Worm (Caenorhabditis elegans) whole organism, young adult: ENCODE measurements around the gene rde-4.

Experiments used
- B0019.2 ChIP-seq: fragments of 200-800 bp; sonication (Bioruptor generic); conservative IDR thresholded peaks from 2 replicates; pipeline ENCODE4 v1.3.6; 2022; ENCODE audit warnings: missing genetic modification reagents, missing genetic modification characterization, missing compliant biosample characterization
- C06A6.2 ChIP-seq: fragments of 200-800 bp; sonication (Bioruptor generic); conservative IDR thresholded peaks from 2 replicates; pipeline ENCODE4 v1.3.6; 2022; ENCODE audit warnings: missing genetic modification characterization, missing compliant biosample characterization
- D2030.7 ChIP-seq: fragments of 200-800 bp; sonication (Bioruptor generic); IDR thresholded peaks from 2 replicates; pipeline ENCODE4 v1.3.6; 2022; ENCODE audit warnings: missing genetic modification reagents, missing genetic modification characterization, missing compliant biosample characterization
- F23B12.7 ChIP-seq: sonication (generic microtip); optimal IDR thresholded peaks from 2 replicates; lab custom pipeline; 2017; ENCODE audit warnings: missing genetic modification characterization, mild to moderate bottlenecking, missing compliant biosample characterization, antibody characterized with exemption, moderate library complexity; ENCODE audit not compliant: insufficient read depth
- F33H1.4 ChIP-seq: fragments of 200-800 bp; sonication (Bioruptor generic); IDR thresholded peaks from 2 replicates; pipeline ENCODE4 v1.3.6; 2022; ENCODE audit warnings: missing genetic modification reagents, missing genetic modification characterization, missing compliant biosample characterization
- F37B4.10 ChIP-seq: fragments of 200-800 bp; sonication (Bioruptor generic); IDR thresholded peaks from 2 replicates; pipeline ENCODE4 v1.3.6; 2022; ENCODE audit warnings: missing genetic modification characterization, missing compliant biosample characterization
- F39B2.1 ChIP-seq: fragments of 200-800 bp; sonication (Bioruptor generic); IDR thresholded peaks from 2 replicates; pipeline ENCODE4 v1.3.6; 2022; ENCODE audit warnings: missing genetic modification reagents, missing genetic modification characterization, missing compliant biosample characterization
- F49E8.2 ChIP-seq: sonication (generic microtip); optimal IDR thresholded peaks from 3 replicates; lab custom pipeline; 2017; ENCODE audit warnings: missing genetic modification characterization, mild to moderate bottlenecking, missing compliant biosample characterization, antibody characterized with exemption, moderate library complexity; ENCODE audit not compliant: insufficient read depth
- F52B5.7 ChIP-seq: sonication (generic microtip); optimal IDR thresholded peaks from 2 replicates; lab custom pipeline; 2016; ENCODE audit warnings: mild to moderate bottlenecking, missing genetic modification characterization, missing compliant biosample characterization
- F57A8.1 ChIP-seq: fragments of 200-800 bp; sonication (Bioruptor generic); optimal IDR thresholded peaks from 2 replicates; lab custom pipeline; 2018; ENCODE audit warnings: mild to moderate bottlenecking, missing genetic modification characterization, moderate library complexity, missing compliant biosample characterization
- K11D2.4 ChIP-seq: fragments of 200-800 bp; sonication (Bioruptor generic); IDR thresholded peaks from 2 replicates; pipeline ENCODE4 v1.3.6; 2022; ENCODE audit warnings: missing genetic modification reagents, missing genetic modification characterization, missing compliant biosample characterization
- T26A5.8 ChIP-seq: sonication (generic microtip); optimal IDR thresholded peaks from 2 replicates; lab custom pipeline; 2016; ENCODE audit warnings: missing genetic modification characterization, missing compliant biosample characterization
- Y53F4B.3 ChIP-seq: fragments of 200-800 bp; sonication (Bioruptor generic); IDR thresholded peaks from 2 replicates; pipeline ENCODE4 v1.3.6; 2022; ENCODE audit warnings: missing genetic modification reagents, missing genetic modification characterization, missing compliant biosample characterization
- Y53G8AR.9 ChIP-seq: fragments of 200-800 bp; sonication (Bioruptor generic); conservative IDR thresholded peaks from 2 replicates; pipeline ENCODE4 v1.3.6; 2022; ENCODE audit warnings: missing genetic modification reagents, missing genetic modification characterization, missing compliant biosample characterization
- ZK185.1 ChIP-seq: sonication (generic microtip); optimal IDR thresholded peaks from 2 replicates; lab custom pipeline; 2016; ENCODE audit warnings: mild to moderate bottlenecking, missing genetic modification characterization, missing compliant biosample characterization; ENCODE audit not compliant: poor library complexity, severe bottlenecking
- akir-1 ChIP-seq: fragments of 200-800 bp; sonication (Bioruptor generic); optimal IDR thresholded peaks from 2 replicates; lab custom pipeline; 2018; ENCODE audit warnings: mild to moderate bottlenecking, missing genetic modification characterization, moderate library complexity, missing compliant biosample characterization
- aptf-2 ChIP-seq: fragments of 200-800 bp; sonication (Bioruptor generic); conservative IDR thresholded peaks from 2 replicates; pipeline ENCODE4 v1.3.6; 2022; ENCODE audit warnings: missing genetic modification reagents, missing genetic modification characterization, missing compliant biosample characterization
- aptf-3 ChIP-seq: fragments of 200-800 bp; sonication (Bioruptor generic); IDR thresholded peaks from 2 replicates; pipeline ENCODE4 v1.3.6; 2022; ENCODE audit warnings: missing genetic modification characterization, missing compliant biosample characterization
- athp-1 ChIP-seq: sonication (generic microtip); optimal IDR thresholded peaks from 2 replicates; lab custom pipeline; 2017; ENCODE audit warnings: mild to moderate bottlenecking, missing genetic modification characterization, missing compliant biosample characterization
- attf-5 ChIP-seq: fragments of 200-800 bp; sonication (Bioruptor generic); optimal IDR thresholded peaks from 2 replicates; lab custom pipeline; 2018; ENCODE audit warnings: mild to moderate bottlenecking, missing genetic modification characterization, missing compliant biosample characterization
- cebp-1 ChIP-seq, 2 experiments: fragments of 200-800 bp in 1 of 2; sonication (Bioruptor generic) in 1 of 2; sonication (generic microtip) in 1 of 2; IDR thresholded peaks in 1 of 2; optimal IDR thresholded peaks in 1 of 2; 2 replicates each; pipeline versions ENCODE4 v1.3.6 to Lab custom; 2017 to 2022; ENCODE audit warnings: missing compliant biosample characterization in 2 of 2, missing genetic modification characterization in 2 of 2, mild to moderate bottlenecking in 1 of 2, missing genetic modification reagents in 1 of 2, moderate library complexity in 1 of 2
- ceh-91 ChIP-seq: fragments of 200-800 bp; sonication (Bioruptor generic); IDR thresholded peaks from 2 replicates; pipeline ENCODE4 v1.3.6; 2022; ENCODE audit warnings: missing genetic modification reagents, missing genetic modification characterization, missing compliant biosample characterization
- dox-1 ChIP-seq: fragments of 200-800 bp; sonication (Bioruptor generic); IDR thresholded peaks from 2 replicates; pipeline ENCODE4 v1.3.6; 2022; ENCODE audit warnings: missing genetic modification reagents, missing genetic modification characterization, missing compliant biosample characterization
- dpl-1 ChIP-seq: fragments of 150-350 bp; optimal IDR thresholded peaks from 2 replicates; lab custom pipeline; 2014; ENCODE audit warnings: missing biosample characterization, missing genetic modification reagents, missing genetic modification characterization
- efl-1 ChIP-seq: fragments of 150-350 bp; optimal IDR thresholded peaks from 2 replicates; lab custom pipeline; 2014; ENCODE audit warnings: missing biosample characterization, missing genetic modification reagents, missing genetic modification characterization
- egrh-3 ChIP-seq: fragments of 200-800 bp; sonication (Bioruptor generic); IDR thresholded peaks from 2 replicates; pipeline ENCODE4 v1.3.6; 2022; ENCODE audit warnings: missing genetic modification reagents, missing genetic modification characterization, missing compliant biosample characterization
- ekl-4 ChIP-seq: fragments of 200-800 bp; sonication (Bioruptor generic); IDR thresholded peaks from 2 replicates; pipeline ENCODE4 v1.3.6; 2022; ENCODE audit warnings: missing genetic modification reagents, missing genetic modification characterization, missing compliant biosample characterization
- him-1 ChIP-seq: sonication (generic microtip); optimal IDR thresholded peaks from 2 replicates; lab custom pipeline; 2016; ENCODE audit warnings: missing genotype, missing genetic modification reagents, missing genetic modification characterization, missing compliant biosample characterization
- hlh-12 ChIP-seq: sonication (generic microtip); optimal IDR thresholded peaks from 2 replicates; lab custom pipeline; 2016; ENCODE audit warnings: missing genetic modification characterization, missing compliant biosample characterization
- lsl-1 ChIP-seq: fragments of 200-800 bp; sonication (Bioruptor generic); optimal IDR thresholded peaks from 2 replicates; lab custom pipeline; 2018; ENCODE audit warnings: mild to moderate bottlenecking, missing genetic modification characterization, moderate library complexity, missing compliant biosample characterization
- madf-3 ChIP-seq: fragments of 200-800 bp; sonication (Bioruptor generic); IDR thresholded peaks from 2 replicates; pipeline ENCODE4 v1.3.6; 2022; ENCODE audit warnings: missing genetic modification reagents, missing genetic modification characterization, missing compliant biosample characterization
- madf-6 ChIP-seq: fragments of 200-800 bp; sonication (Bioruptor generic); IDR thresholded peaks from 2 replicates; pipeline ENCODE4 v1.3.6; 2022; ENCODE audit warnings: missing genetic modification reagents, missing genetic modification characterization, missing compliant biosample characterization
- madf-8 ChIP-seq: fragments of 200-800 bp; sonication (Bioruptor generic); conservative IDR thresholded peaks from 2 replicates; pipeline ENCODE4 v1.3.6; 2022; ENCODE audit warnings: missing genetic modification reagents, missing genetic modification characterization, missing compliant biosample characterization
- mcd-1 ChIP-seq: fragments of 200-800 bp; sonication (Bioruptor generic); IDR thresholded peaks from 2 replicates; pipeline ENCODE4 v1.3.6; 2022; ENCODE audit warnings: missing genetic modification reagents, missing genetic modification characterization, missing compliant biosample characterization
- nfya-1 ChIP-seq: sonication (generic microtip); optimal IDR thresholded peaks from 2 replicates; lab custom pipeline; 2017; ENCODE audit warnings: antibody characterized with exemption, missing compliant biosample characterization, missing genetic modification characterization, borderline replicate concordance; ENCODE audit not compliant: insufficient read depth
- pbrm-1 ChIP-seq: fragments of 200-800 bp; sonication (Bioruptor generic); IDR thresholded peaks from 2 replicates; pipeline ENCODE4 v1.3.6; 2022; ENCODE audit warnings: missing genetic modification reagents, missing genetic modification characterization, missing compliant biosample characterization
- sdz-38 ChIP-seq: sonication (generic microtip); optimal IDR thresholded peaks from 2 replicates; lab custom pipeline; 2016; ENCODE audit warnings: missing genotype, missing genetic modification characterization, missing compliant biosample characterization
- somi-1 ChIP-seq: fragments of 200-800 bp; sonication (Bioruptor generic); optimal IDR thresholded peaks from 2 replicates; lab custom pipeline; 2018; ENCODE audit warnings: mild to moderate bottlenecking, missing genetic modification characterization, missing compliant biosample characterization
- tlf-1 ChIP-seq: fragments of 200-800 bp; sonication (Bioruptor generic); optimal IDR thresholded peaks from 2 replicates; lab custom pipeline; 2018; ENCODE audit warnings: mild to moderate bottlenecking, missing genetic modification characterization, missing compliant biosample characterization
- xnd-1 ChIP-seq: sonication (generic microtip); optimal IDR thresholded peaks from 2 replicates; lab custom pipeline; 2016; ENCODE audit warnings: missing genotype, missing genetic modification reagents, missing genetic modification characterization, missing compliant biosample characterization
- zim-3 ChIP-seq: sonication (generic microtip); optimal IDR thresholded peaks from 2 replicates; lab custom pipeline; 2017; ENCODE audit warnings: mild to moderate bottlenecking, missing genetic modification characterization, moderate library complexity, missing compliant biosample characterization
- ztf-18 ChIP-seq: sonication (generic microtip); optimal IDR thresholded peaks from 2 replicates; lab custom pipeline; 2016; ENCODE audit warnings: missing genotype, mild to moderate bottlenecking, missing genetic modification characterization, missing compliant biosample characterization
- ztf-22 ChIP-seq: fragments of 200-800 bp; sonication (Bioruptor generic); optimal IDR thresholded peaks from 2 replicates; lab custom pipeline; 2018; ENCODE audit warnings: mild to moderate bottlenecking, missing genetic modification characterization, moderate library complexity, missing compliant biosample characterization
- ztf-25 ChIP-seq: fragments of 200-800 bp; sonication (Bioruptor generic); IDR thresholded peaks from 2 replicates; pipeline ENCODE4 v1.3.6; 2022; ENCODE audit warnings: missing genetic modification reagents, missing genetic modification characterization, missing compliant biosample characterization
- ztf-26 ChIP-seq: sonication (generic microtip); optimal IDR thresholded peaks from 2 replicates; lab custom pipeline; 2017; ENCODE audit warnings: missing genetic modification characterization, missing compliant biosample characterization
- ztf-28 ChIP-seq: fragments of 200-800 bp; sonication (Bioruptor generic); IDR thresholded peaks from 2 replicates; pipeline ENCODE4 v1.3.6; 2022; ENCODE audit warnings: missing genetic modification reagents, missing genetic modification characterization, missing compliant biosample characterization

The rde-4 gene

DNA sequence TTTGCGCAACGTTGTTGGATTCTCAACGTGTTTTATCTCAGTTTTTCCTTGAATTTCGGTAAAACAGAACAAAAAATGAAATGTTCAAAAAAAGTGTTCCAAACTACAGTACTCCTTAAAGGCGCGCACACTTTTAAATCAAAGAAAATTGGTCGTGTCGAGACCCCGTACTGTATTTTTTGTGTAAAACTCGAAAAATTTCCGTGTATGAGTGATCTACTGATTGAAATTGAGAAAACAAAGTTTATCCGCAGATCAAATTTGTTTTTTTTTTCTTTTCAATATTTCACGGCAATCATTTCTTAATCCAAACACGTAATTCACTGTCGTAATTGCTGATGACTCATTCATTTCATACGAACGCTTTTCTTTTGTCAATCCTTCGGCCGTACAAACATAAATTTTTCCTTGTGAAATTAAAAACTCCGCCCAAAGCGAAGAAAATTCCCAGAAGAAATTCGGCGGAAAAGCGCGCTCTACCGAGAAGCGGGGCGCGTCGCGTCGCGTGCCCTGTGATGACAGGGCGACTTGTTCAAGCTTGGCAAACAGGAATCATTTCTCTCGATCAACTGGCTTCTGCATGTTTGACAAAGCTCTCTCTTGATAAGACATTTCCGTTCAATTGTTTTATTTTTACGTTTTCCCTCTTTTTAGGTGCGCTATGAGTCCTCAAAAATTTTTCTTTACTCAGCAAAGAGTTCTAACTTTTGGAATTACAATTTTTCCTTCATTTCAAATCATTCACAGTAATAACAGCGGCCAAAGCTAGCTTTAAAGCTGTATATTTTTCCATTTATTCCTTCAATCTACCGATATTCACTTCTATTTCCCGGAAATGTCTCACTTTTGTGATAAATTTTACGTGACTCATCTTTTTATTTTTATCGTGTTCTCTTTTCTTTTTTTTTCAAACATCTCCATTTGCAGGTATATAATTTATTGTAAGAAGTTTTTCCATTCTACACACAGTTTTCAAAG is 15.3 kb downstream of the rde-4 start, which contains the start of gene chc-1:
TSS of gene chc-1 (plus strand) at position 928 of the 978 bp plus-strand sequence.
- TF ChIP-seq hlh-12 (tag; lab: Kevin White, UChicago) (no peak), akir-1 (GFP tag; lab: Kevin White, UChicago) (no peak), T26A5.8 (no peak), F23B12.7 (tag; lab: Kevin White, UChicago) (no peak), ZK185.1 (tag; lab: Kevin White, UChicago) (no peak), F39B2.1 (GFP tag; lab: Robert Waterston, UW) (no peak), D2030.7 (GFP tag; lab: Robert Waterston, UW) (peak; percentile 40; the same call in 1 of the 2 replicates), somi-1 (GFP tag; lab: Kevin White, UChicago) (no peak), ztf-18 (no peak), him-1 (tag; lab: Kevin White, UChicago) (no peak), B0019.2 (no peak), sdz-38 (tag; lab: Kevin White, UChicago) (no peak), cebp-1 (GFP tag; IDR thresholded peaks at IDR 0.05; lab: Robert Waterston, UW) (no peak), cebp-1 (tag; optimal IDR thresholded peaks at IDR 0.05; lab: Kevin White, UChicago) (peak; percentile 16), ekl-4 (GFP tag; lab: Robert Waterston, UW) (no peak), attf-5 (GFP tag; lab: Kevin White, UChicago) (peak; percentile 33), F33H1.4 (GFP tag; lab: Robert Waterston, UW) (peak; percentile 77), F57A8.1 (GFP tag; lab: Kevin White, UChicago) (no peak), athp-1 (tag; lab: Kevin White, UChicago) (no peak), nfya-1 (tag; lab: Kevin White, UChicago) (no peak), K11D2.4 (GFP tag; lab: Robert Waterston, UW) (no peak), tlf-1 (peak; percentile 20), zim-3 (no peak), ztf-26 (tag; lab: Kevin White, UChicago) (no peak), F37B4.10 (no peak), aptf-3 (GFP tag; lab: Robert Waterston, UW) (0 out of 2 replicates have a peak, but pooled peaks have one; percentile 39), madf-8 (GFP tag; lab: Robert Waterston, UW) (peak; percentile 75), dox-1 (GFP tag; lab: Robert Waterston, UW) (peak; percentile 46; the same call in 1 of the 2 replicates), ztf-22 (GFP tag; lab: Kevin White, UChicago) (no peak), egrh-3 (GFP tag; lab: Robert Waterston, UW) (no peak), Y53F4B.3 (no peak), ceh-91 (peak; percentile 80; the same call in 1 of the 2 replicates), C06A6.2 (GFP tag; lab: Robert Waterston, UW) (no peak), dpl-1 (GFP tag; lab: Kevin White, UChicago) (peak; percentile 46), efl-1 (GFP tag; lab: Kevin White, UChicago) (peak; percentile 78), F49E8.2 (tag; lab: Kevin White, UChicago) (no peak), pbrm-1 (GFP tag; lab: Robert Waterston, UW) (no peak), xnd-1 (tag; lab: Kevin White, UChicago) (peak; percentile 47), madf-3 (GFP tag; lab: Robert Waterston, UW) (peak; percentile 89), F52B5.7 (tag; lab: Kevin White, UChicago) (no peak), aptf-2 (peak; percentile 72), mcd-1 (peak; percentile 67), ztf-25 (no peak), Y53G8AR.9 (GFP tag; lab: Robert Waterston, UW) (no peak), lsl-1 (peak; percentile 87), ztf-28 (no peak), madf-6 (peak; percentile 90)
